Worm (Caenorhabditis elegans): Measurements from ENCODE around the gene C31E10.11.

C31E10.11 gene

DNA sequence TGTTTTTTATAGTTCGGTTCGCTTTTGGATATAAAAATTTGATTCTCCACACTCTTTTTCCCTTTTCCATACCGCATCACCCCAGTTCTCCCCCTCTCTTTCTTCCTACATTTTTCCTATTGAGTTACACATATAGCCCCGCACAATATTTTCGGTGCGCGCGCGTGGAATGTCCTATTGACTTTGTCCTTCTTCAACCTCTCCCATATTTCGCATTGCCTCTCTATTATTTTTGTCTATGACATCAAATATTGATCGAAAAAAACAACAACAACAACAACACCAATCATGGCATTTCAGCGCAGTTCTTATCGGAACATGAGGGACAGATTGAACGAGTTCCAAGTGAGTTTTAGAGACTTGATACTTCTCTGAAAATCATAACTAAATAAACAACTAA, 30.7 kb downstream of the C31E10.11 start, which contains the start of gene syx-2:
Gene syx-2 (plus strand): TSS at position 301 of the 400 bp plus-strand sequence.
- TF ChIP-seq tra-4 (tag; optimal IDR thresholded peaks at IDR 0.05), result no peak
- no peak for TF ChIP-seq pes-1 (GFP tag; IDR thresholded peaks at IDR 0.05)
- TF ChIP-seq flt-1 (GFP tag; IDR thresholded peaks at IDR 0.05), result no peak
- no peak for TF ChIP-seq tbx-37 (GFP tag; conservative IDR thresholded peaks at IDR 0.05)
- no peak for TF ChIP-seq ceh-13 (GFP tag; optimal IDR thresholded peaks at IDR 0.05)
- no peak for TF ChIP-seq aly-1 (tag; optimal IDR thresholded peaks at IDR 0.05)
- no peak for TF ChIP-seq hmbx-1 (tag; optimal IDR thresholded peaks at IDR 0.05)
- no peak for TF ChIP-seq hnd-1 (tag; optimal IDR thresholded peaks at IDR 0.05)
- no peak for TF ChIP-seq sea-1 (GFP tag; conservative IDR thresholded peaks at IDR 0.05)
- TF ChIP-seq ama-1 (optimal IDR thresholded peaks at IDR 0.05), result no peak
- no peak for TF ChIP-seq hmg-4 (GFP tag; optimal IDR thresholded peaks at IDR 0.05)
- TF ChIP-seq ceh-36 (tag; optimal IDR thresholded peaks at IDR 0.05), result no peak
- TF ChIP-seq tbx-11 (GFP tag; IDR thresholded peaks at IDR 0.05), result no peak
- TF ChIP-seq ets-7 (tag; optimal IDR thresholded peaks at IDR 0.05), result no peak

DNA sequence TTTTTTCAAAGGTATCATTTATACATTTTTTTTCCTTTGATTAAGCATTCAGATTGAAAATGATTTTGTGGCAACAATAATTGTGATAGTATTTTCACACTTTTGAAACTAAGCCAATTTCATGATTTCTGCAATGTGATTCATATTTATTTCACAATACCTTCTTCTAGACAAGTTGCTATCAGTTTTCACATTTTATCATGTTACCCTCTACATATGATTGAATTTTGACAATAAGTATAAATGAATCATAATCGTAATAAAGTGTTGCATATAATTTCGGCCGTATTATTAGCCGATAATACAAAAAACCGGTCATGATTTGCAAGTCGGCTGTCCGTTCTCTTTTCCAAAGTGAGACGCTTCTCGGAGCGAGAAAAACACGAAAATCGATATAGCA, 31.2 kb downstream of the C31E10.11 start:
- TF ChIP-seq scrt-1 (GFP tag; IDR thresholded peaks at IDR 0.05) (no peak), hmbx-1 (tag; optimal IDR thresholded peaks at IDR 0.05) (no peak), tbx-37 (GFP tag; conservative IDR thresholded peaks at IDR 0.05) (no peak), pes-1 (GFP tag; IDR thresholded peaks at IDR 0.05) (no peak), hnd-1 (tag; optimal IDR thresholded peaks at IDR 0.05) (no peak), ceh-13 (GFP tag; optimal IDR thresholded peaks at IDR 0.05) (no peak), tra-4 (tag; optimal IDR thresholded peaks at IDR 0.05) (no peak), ceh-36 (tag; optimal IDR thresholded peaks at IDR 0.05) (no peak)

DNA sequence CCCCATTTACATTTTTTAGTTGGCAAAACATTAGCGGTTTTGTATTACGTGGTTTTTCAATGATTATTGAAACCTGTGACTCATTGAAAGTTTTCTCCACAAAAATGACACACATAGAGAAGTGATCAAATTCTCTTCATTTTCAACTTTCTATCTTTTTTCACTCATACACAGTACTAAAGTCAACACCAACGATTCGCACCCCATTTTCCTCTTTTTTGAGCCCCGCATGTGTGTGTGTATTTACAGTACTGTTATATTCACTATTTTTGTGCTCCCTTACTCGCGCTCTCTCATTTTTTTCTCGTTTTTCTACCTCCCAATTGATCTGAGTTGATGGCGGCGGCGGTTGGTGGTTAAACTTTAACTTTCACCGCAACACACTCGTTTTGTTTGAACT, 32.1 kb downstream of the C31E10.11 start:
- no peak for TF ChIP-seq tbx-11 (GFP tag; IDR thresholded peaks at IDR 0.05)
- TF ChIP-seq F13C5.2 (tag; optimal IDR thresholded peaks at IDR 0.05), result no peak
- no peak for TF ChIP-seq tbx-37 (GFP tag; conservative IDR thresholded peaks at IDR 0.05)
- no peak for TF ChIP-seq hnd-1 (tag; optimal IDR thresholded peaks at IDR 0.05)
- TF ChIP-seq aly-1 (tag; optimal IDR thresholded peaks at IDR 0.05), result no peak
- TF ChIP-seq tra-4 (tag; optimal IDR thresholded peaks at IDR 0.05), result no peak
- no peak for TF ChIP-seq flt-1 (GFP tag; IDR thresholded peaks at IDR 0.05)

DNA sequence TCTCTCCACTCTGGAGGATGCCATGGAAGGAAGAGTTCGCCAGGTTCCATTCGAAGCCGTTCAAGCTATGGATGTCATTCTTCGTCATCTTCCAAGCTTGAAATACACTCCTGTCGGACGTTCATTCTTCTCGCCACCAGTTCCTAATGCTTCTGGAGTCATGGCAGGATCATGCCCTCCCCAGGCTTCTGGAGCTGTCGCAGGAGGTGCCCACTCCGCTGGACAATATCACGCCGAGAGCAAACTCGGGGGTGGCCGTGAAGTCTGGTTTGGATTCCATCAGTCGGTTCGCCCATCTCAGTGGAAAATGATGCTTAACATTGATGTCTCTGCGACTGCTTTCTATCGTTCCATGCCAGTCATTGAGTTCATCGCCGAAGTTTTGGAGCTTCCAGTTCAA, 38.2 kb downstream of the C31E10.11 start:
- TF ChIP-seq tra-4 (tag; optimal IDR thresholded peaks at IDR 0.05), result no peak
- TF ChIP-seq tbx-11 (GFP tag; IDR thresholded peaks at IDR 0.05), result no peak
- no peak for TF ChIP-seq hnd-1 (tag; optimal IDR thresholded peaks at IDR 0.05)
- TF ChIP-seq hmbx-1 (tag; optimal IDR thresholded peaks at IDR 0.05), result no peak
- TF ChIP-seq flt-1 (GFP tag; IDR thresholded peaks at IDR 0.05), result no peak
- TF ChIP-seq pes-1 (GFP tag; IDR thresholded peaks at IDR 0.05), result no peak
- TF ChIP-seq hmg-4 (GFP tag; optimal IDR thresholded peaks at IDR 0.05), result no peak
- TF ChIP-seq ets-7 (tag; optimal IDR thresholded peaks at IDR 0.05), result no peak

DNA sequence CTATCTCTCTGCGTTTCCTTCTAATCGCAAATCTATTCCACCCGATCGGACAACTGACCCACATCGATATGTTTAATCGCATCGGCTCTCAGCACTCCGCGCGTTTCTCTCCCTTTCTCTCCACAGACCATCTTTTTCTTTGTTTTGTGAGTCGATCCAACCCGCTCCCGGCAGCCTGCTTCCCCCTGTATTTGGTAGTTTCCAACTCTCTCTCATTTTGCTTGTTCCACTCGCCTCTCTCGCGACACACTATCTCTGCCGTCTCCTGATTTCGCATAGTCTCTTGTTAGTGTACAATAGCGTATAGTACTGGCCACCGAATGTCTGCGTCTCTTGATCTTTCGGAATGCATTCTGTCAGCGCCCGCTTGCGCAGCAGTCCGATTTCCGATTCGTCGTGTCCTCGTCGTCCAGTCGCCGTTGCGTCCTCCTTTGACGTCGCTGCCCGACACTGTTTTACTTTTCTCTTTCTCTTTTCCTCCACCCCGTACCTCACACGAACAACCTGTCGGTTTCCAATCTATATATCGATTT, 39.9 kb downstream of the C31E10.11 start:
- TF ChIP-seq tra-4 (tag; optimal IDR thresholded peaks at IDR 0.05) (no peak), aly-1 (tag; optimal IDR thresholded peaks at IDR 0.05) (peak; percentile 44), ets-7 (tag; optimal IDR thresholded peaks at IDR 0.05) (no peak), sea-1 (GFP tag; conservative IDR thresholded peaks at IDR 0.05) (no peak), scrt-1 (GFP tag; IDR thresholded peaks at IDR 0.05) (0 out of 2 replicates have a peak, but pooled peaks have one; percentile 30), hmbx-1 (tag; optimal IDR thresholded peaks at IDR 0.05) (no peak), B0310.2 (tag; optimal IDR thresholded peaks at IDR 0.05) (peak; percentile 40), hnd-1 (tag; optimal IDR thresholded peaks at IDR 0.05) (no peak), tbx-11 (GFP tag; IDR thresholded peaks at IDR 0.05) (no peak), flt-1 (GFP tag; IDR thresholded peaks at IDR 0.05) (no peak), ama-1 (optimal IDR thresholded peaks at IDR 0.05) (no peak), ceh-36 (tag; optimal IDR thresholded peaks at IDR 0.05) (no peak), F13C5.2 (tag; optimal IDR thresholded peaks at IDR 0.05) (peak; percentile 38), hmg-4 (GFP tag; optimal IDR thresholded peaks at IDR 0.05) (peak; percentile 81), ceh-13 (GFP tag; optimal IDR thresholded peaks at IDR 0.05) (no peak), tbx-37 (GFP tag; conservative IDR thresholded peaks at IDR 0.05) (no peak), pes-1 (GFP tag; IDR thresholded peaks at IDR 0.05) (no peak)

DNA sequence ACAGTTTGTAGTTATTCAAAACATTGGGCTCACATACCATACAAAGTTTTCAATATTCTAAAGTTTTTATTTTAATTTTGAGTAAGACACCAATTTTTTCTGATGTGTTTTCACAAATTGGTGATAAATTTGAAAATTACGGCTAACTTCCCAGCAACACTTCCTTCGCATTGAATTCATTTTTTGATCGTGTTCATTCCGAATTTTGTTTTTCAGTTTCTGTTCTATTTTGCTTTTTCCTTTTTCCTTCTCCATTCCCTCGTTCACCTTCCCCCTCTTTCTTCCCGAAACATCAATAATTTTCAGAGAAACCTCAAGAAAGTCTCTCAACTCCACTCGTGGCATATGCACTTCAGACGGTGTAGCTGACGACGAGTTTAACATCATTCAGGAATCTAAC, 41.8 kb downstream of the C31E10.11 start, which contains the start of gene alg-1:
Gene alg-1 (plus strand): TSS at position 301 of the 400 bp plus-strand sequence.
- TF ChIP-seq pes-1 (GFP tag; IDR thresholded peaks at IDR 0.05) (no peak), hmbx-1 (tag; optimal IDR thresholded peaks at IDR 0.05) (no peak), aly-1 (tag; optimal IDR thresholded peaks at IDR 0.05) (no peak), tra-4 (tag; optimal IDR thresholded peaks at IDR 0.05) (no peak), scrt-1 (GFP tag; IDR thresholded peaks at IDR 0.05) (no peak), ama-1 (optimal IDR thresholded peaks at IDR 0.05) (no peak), sea-1 (GFP tag; conservative IDR thresholded peaks at IDR 0.05) (no peak), hnd-1 (tag; optimal IDR thresholded peaks at IDR 0.05) (no peak), hmg-4 (GFP tag; optimal IDR thresholded peaks at IDR 0.05) (no peak), ets-7 (tag; optimal IDR thresholded peaks at IDR 0.05) (no peak), ceh-13 (GFP tag; optimal IDR thresholded peaks at IDR 0.05) (no peak), tbx-11 (GFP tag; IDR thresholded peaks at IDR 0.05) (no peak), F13C5.2 (tag; optimal IDR thresholded peaks at IDR 0.05) (no peak), tbx-37 (GFP tag; conservative IDR thresholded peaks at IDR 0.05) (no peak), flt-1 (GFP tag; IDR thresholded peaks at IDR 0.05) (no peak)

DNA sequence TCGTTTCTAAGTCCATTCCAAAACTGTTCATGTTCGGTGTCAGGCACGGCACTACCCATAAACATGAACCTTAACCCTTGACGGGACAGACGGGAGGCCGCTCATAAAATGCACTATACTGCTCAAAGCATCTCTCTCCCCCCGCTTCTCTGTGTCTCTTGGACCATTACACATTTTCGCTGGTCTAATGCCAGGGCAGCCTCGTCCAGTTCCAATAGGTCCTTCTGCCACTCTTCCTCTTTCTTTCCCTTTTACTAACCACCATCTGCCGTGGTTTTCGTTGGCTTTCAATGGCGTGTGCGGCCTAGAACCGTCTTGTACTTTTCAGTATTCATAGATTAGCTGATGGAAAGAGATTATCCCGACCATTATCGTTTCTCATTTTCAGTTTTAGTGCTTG, 42.4 kb downstream of the C31E10.11 start:
- 0 out of 2 replicates have a peak, but pooled peaks have one; percentile 47 for TF ChIP-seq tbx-11 (GFP tag; IDR thresholded peaks at IDR 0.05)
- peak; percentile 62 for TF ChIP-seq aly-1 (tag; optimal IDR thresholded peaks at IDR 0.05)
- no peak for TF ChIP-seq flt-1 (GFP tag; IDR thresholded peaks at IDR 0.05)
- peak; percentile 62 for TF ChIP-seq F13C5.2 (tag; optimal IDR thresholded peaks at IDR 0.05)
- no peak for TF ChIP-seq ceh-36 (tag; optimal IDR thresholded peaks at IDR 0.05)
- no peak for TF ChIP-seq B0310.2 (tag; optimal IDR thresholded peaks at IDR 0.05)
- TF ChIP-seq scrt-1 (GFP tag; IDR thresholded peaks at IDR 0.05), result no peak
- TF ChIP-seq hmg-4 (GFP tag; optimal IDR thresholded peaks at IDR 0.05), result peak; percentile 87
- TF ChIP-seq hmbx-1 (tag; optimal IDR thresholded peaks at IDR 0.05), result no peak

All from whole organism, early embryonic.